Fruit fly (Drosophila melanogaster) S2 (cell line): ENCODE measurements around the gene CG42688.

Source experiments
- CG8478 ChIP-seq: fragments of >200 bp; optimal IDR thresholded peaks from 2 replicates; lab custom pipeline; 2018
- CTCF ChIP-seq, 2 experiments: fragments of >200 bp; optimal IDR thresholded peaks; 2 replicates each; lab custom pipeline; 2018

DNA sequence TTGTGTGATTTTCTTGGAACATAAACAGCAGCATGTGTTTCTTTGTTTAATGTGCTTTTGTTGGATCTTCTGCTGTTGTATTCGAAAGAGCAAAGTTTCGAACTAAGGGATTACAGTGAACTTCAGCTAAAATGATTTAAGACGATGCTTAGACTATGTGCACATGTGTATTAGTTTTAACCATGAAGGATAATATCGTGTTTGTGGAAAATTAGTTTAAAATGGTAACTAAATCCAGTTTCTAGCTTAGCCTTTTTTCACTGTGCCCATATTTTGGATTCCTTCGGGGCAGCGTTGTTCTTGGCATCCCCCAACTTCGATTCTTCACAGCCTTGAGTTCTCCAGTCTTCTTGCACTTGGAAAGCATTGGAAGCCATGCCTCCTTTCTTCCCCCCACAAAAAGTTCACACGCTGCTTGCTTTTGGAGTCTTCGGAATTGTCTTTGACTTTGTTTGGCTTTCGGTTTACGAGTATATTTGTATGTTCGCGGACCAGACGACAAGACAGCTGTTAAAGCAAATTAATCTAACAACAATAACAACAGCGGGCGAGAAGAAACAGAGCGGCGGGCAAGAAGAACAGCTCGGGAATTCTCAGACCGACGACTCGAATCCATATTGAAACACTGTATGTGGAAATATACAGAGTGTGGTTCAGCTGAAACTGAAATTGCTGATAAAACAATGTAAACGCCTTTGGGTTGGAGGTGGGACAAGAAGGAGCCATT lies 42.2 kb downstream of the CG42688 start:
- TF ChIP-seq CG8478 (lab: Kevin White, UChicago) (no peak), CTCF (optimal IDR thresholded peaks at IDR 0.05; lab: Kevin White, UChicago) (no peak)
